Worm (Caenorhabditis elegans) whole organism, midembryonic: ENCODE data around the gene hsp-110.

Experiments
- T22C8.4 ChIP-seq: fragments of 200-800 bp; sonication (Bioruptor generic); IDR thresholded peaks from 2 replicates; pipeline ENCODE4 v1.3.6; 2022; ENCODE audit warnings: missing genetic modification characterization, missing compliant biosample characterization
- cog-1 ChIP-seq: sonication (generic microtip); optimal IDR thresholded peaks from 2 replicates; lab custom pipeline; 2016; ENCODE audit warnings: missing genetic modification characterization, missing compliant biosample characterization
- flt-1 ChIP-seq: fragments of 200-800 bp; sonication (Bioruptor generic); IDR thresholded peaks from 2 replicates; pipeline ENCODE4 v1.3.6; 2022; ENCODE audit warnings: missing genetic modification characterization, missing compliant biosample characterization
- klf-2 ChIP-seq: fragments of 200-800 bp; sonication (Bioruptor generic); conservative IDR thresholded peaks from 2 replicates; pipeline ENCODE4 v1.3.6; 2022; ENCODE audit warnings: missing genetic modification reagents, missing genetic modification characterization, missing compliant biosample characterization
- med-1 ChIP-seq: sonication (generic microtip); optimal IDR thresholded peaks from 2 replicates; lab custom pipeline; 2017; ENCODE audit warnings: missing genetic modification characterization, mild to moderate bottlenecking, missing compliant biosample characterization, antibody characterized with exemption, missing genetic modification reagents; ENCODE audit not compliant: insufficient read depth
- tab-1 ChIP-seq: fragments of 200-800 bp; sonication (Bioruptor generic); IDR thresholded peaks from 2 replicates; pipeline ENCODE4 v1.3.6; 2022; ENCODE audit warnings: missing genetic modification characterization, missing compliant biosample characterization
- ztf-29 ChIP-seq: fragments of 200-800 bp; sonication (Bioruptor generic); IDR thresholded peaks from 2 replicates; pipeline ENCODE4 v1.3.6; 2022; ENCODE audit warnings: missing genetic modification reagents, missing genetic modification characterization, missing compliant biosample characterization

ce11 chrIII:8416871-8417191, 29.9 kb downstream of the hsp-110 start:
- TF ChIP-seq tab-1, result no peak
- TF ChIP-seq flt-1, result no peak
- no peak for TF ChIP-seq med-1 (GFP tag; lab: Kevin White, UChicago)
- TF ChIP-seq ztf-29, result no peak
- no peak for TF ChIP-seq klf-2 (GFP tag; lab: Robert Waterston, UW)
- TF ChIP-seq cog-1 (tag; lab: Kevin White, UChicago), result no peak
- TF ChIP-seq T22C8.4, result no peak
